Fruit fly (Drosophila melanogaster): ENCODE results near the gene CG4598.

Gene CG4598

DNA sequence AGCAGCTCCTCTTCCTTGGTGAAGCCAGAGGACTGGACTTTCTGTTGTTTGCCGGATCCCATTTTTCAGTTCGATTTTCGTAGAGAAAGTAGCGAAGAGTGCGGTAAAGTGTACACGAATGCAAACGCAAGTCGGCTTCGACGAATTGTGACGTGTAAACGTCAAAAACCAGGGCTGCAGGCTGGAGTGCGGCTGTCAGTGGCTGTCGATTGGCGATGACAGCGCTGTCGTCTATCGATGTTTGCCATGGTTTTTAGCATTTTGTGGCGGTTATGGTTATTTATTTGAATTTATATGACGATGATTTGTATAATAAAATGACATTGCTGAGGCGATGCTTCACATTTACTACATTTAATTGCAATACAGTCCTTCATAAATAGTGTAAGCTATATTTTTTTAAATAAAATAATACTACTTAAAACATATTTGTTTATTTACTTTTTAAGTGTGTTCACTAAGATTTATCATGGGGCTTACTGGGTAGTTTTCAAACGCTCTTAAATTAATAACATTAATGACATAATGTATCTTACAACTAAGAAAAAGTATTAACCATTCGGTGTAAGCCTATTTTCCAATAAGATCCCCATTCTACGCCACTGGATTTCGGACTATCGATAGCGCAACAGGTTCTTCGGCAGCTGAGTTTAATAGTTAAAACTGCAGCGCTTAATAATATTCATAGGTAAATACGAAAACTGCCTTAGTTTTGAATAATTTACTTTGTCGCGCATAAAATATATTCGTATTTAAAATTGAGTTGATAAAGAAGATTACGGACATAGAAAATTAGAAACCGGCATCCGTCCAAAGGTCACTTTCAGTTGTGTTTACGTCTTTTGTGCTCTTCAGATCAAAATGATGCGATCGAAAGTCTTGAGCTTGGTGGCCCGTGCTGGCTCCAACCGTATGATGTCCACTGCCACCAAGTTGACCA, at the start of gene CG4598, which contains the start of gene CG5885 (continued):
- TF ChIP-seq unc-4 (GFP tag; IDR thresholded peaks at IDR 0.05; ENCODE audit: partially characterized antibody) (peak; percentile 80), CG15011 (GFP tag; optimal IDR thresholded peaks at IDR 0.05) (peak; percentile 18), bsh (GFP tag; optimal IDR thresholded peaks at IDR 0.05) (peak; percentile 66 to 74), Poxn (GFP tag; IDR thresholded peaks at IDR 0.05) (no peak), wek (GFP tag; optimal IDR thresholded peaks at IDR 0.05) (no peak), CG18599 (GFP tag; optimal IDR thresholded peaks at IDR 0.05) (peak; percentile 70), Sox100B (GFP tag; optimal IDR thresholded peaks at IDR 0.05) (peak; percentile 65), dysf (GFP tag; IDR thresholded peaks at IDR 0.05) (peak; percentile 72; the same call in 2 of the 3 replicates), slp2 (GFP tag; optimal IDR thresholded peaks at IDR 0.05) (no peak), hkb (optimal IDR thresholded peaks at IDR 0.05) (no peak), hkb (GFP tag; IDR thresholded peaks at IDR 0.05) (peak; percentile 84), PHDP (tag; optimal IDR thresholded peaks at IDR 0.05) (peak; percentile 65), ftz-f1 (GFP tag; optimal IDR thresholded peaks at IDR 0.05) (no peak), sens-2 (GFP tag; IDR thresholded peaks at IDR 0.05) (peak; percentile 72; the same call in 1 of the 2 replicates), CG11093 (GFP tag; IDR thresholded peaks at IDR 0.05) (no peak), chinmo (GFP tag; IDR thresholded peaks at IDR 0.05; ENCODE audit: partially characterized antibody) (peak; percentile 83; the same call in 2 of the 4 replicates), CG11695 (GFP tag; IDR thresholded peaks at IDR 0.05) (peak; percentile 66; the same call in 2 of the 3 replicates), ci (GFP tag; IDR thresholded peaks at IDR 0.05) (peak; percentile 85), CG17912 (GFP tag; optimal IDR thresholded peaks at IDR 0.05) (peak; percentile 46), CG13123 (GFP tag; optimal IDR thresholded peaks at IDR 0.05) (peak; percentile 26), Pdp1 (GFP tag; optimal IDR thresholded peaks at IDR 0.05) (peak; percentile 16 to 68), fd102C (GFP tag; optimal IDR thresholded peaks at IDR 0.05) (no peak), eve (GFP tag; optimal IDR thresholded peaks at IDR 0.05) (no peak), ham (GFP tag; IDR thresholded peaks at IDR 0.05) (no peak), CG10462 (GFP tag; optimal IDR thresholded peaks at IDR 0.05) (peak; percentile 57), Six4 (GFP tag; optimal IDR thresholded peaks at IDR 0.05) (no peak), fd3F (GFP tag; optimal IDR thresholded peaks at IDR 0.05) (peak; percentile 66), Dip3 (GFP tag; optimal IDR thresholded peaks at IDR 0.05) (peak; percentile 21), Taf1 (GFP tag; IDR thresholded peaks at IDR 0.05) (peak; percentile 55; the same call in 1 of the 2 replicates), fru (optimal IDR thresholded peaks at IDR 0.05) (no peak), Eip74EF (GFP tag; optimal IDR thresholded peaks at IDR 0.05) (peak in 1 of 2 experiments; percentile 22), CG14860 (GFP tag; IDR thresholded peaks at IDR 0.05; ENCODE audit: partially characterized antibody) (peak; percentile 68), jing (GFP tag; optimal IDR thresholded peaks at IDR 0.05) (peak; percentile 50), CG10267 (tag; optimal IDR thresholded peaks at IDR 0.05) (peak; percentile 71), Doc2 (GFP tag; IDR thresholded peaks at IDR 0.05) (no peak), pb (GFP tag; optimal IDR thresholded peaks at IDR 0.05) (no peak), CG9876 (GFP tag; optimal IDR thresholded peaks at IDR 0.05) (no peak), CG18619 (GFP tag; optimal IDR thresholded peaks at IDR 0.05) (peak; percentile 69), nau (GFP tag; optimal IDR thresholded peaks at IDR 0.05) (no peak), CG12104 (GFP tag; optimal IDR thresholded peaks at IDR 0.05) (peak; percentile 45), CG7987 (GFP tag; optimal IDR thresholded peaks at IDR 0.05) (no peak), pan (optimal IDR thresholded peaks at IDR 0.05) (no peak), pan (GFP tag; optimal IDR thresholded peaks at IDR 0.05 in 1 of 2, IDR thresholded peaks at IDR 0.05 in 1 of 2) (peak in 1 of 2 experiments; percentile 64), mld (GFP tag; IDR thresholded peaks at IDR 0.05; ENCODE audit: partially characterized antibody) (peak; percentile 82), ase (GFP tag; IDR thresholded peaks at IDR 0.05) (peak; percentile 44; the same call in 1 of the 3 replicates), CG12769 (tag; optimal IDR thresholded peaks at IDR 0.05) (peak; percentile 20), CG7928 (GFP tag; optimal IDR thresholded peaks at IDR 0.05) (peak; percentile 98), CG31441 (GFP tag; IDR thresholded peaks at IDR 0.05) (peak; percentile 64)

Measured in whole organism, embryonic.